Worm (Caenorhabditis elegans) whole organism, late embryonic: Measurements from ENCODE around the gene srx-62.

ENCODE experiments used
- Y22D7AL.16 ChIP-seq: sonication (generic microtip); optimal IDR thresholded peaks from 2 replicates; lab custom pipeline; 2016; ENCODE audit warnings: missing genetic modification characterization, missing compliant biosample characterization
- ama-1 ChIP-seq: fragments of 150-350 bp; optimal IDR thresholded peaks from 2 replicates; lab custom pipeline; 2014
- ceh-31 ChIP-seq: sonication (generic microtip); optimal IDR thresholded peaks from 2 replicates; lab custom pipeline; 2016; ENCODE audit warnings: missing genetic modification characterization, missing compliant biosample characterization
- elt-2 ChIP-seq: sonication (generic microtip); optimal IDR thresholded peaks from 2 replicates; lab custom pipeline; 2016; ENCODE audit warnings: missing genetic modification reagents, missing genetic modification characterization, missing compliant biosample characterization
- elt-4 ChIP-seq: sonication (generic microtip); optimal IDR thresholded peaks from 2 replicates; lab custom pipeline; 2016; ENCODE audit warnings: missing genetic modification characterization, missing compliant biosample characterization
- gmeb-2 ChIP-seq: sonication (generic microtip); optimal IDR thresholded peaks from 2 replicates; lab custom pipeline; 2016; ENCODE audit warnings: missing genetic modification characterization, inconsistent platforms, missing compliant biosample characterization
- nhr-11 ChIP-seq: fragments of 150-350 bp; optimal IDR thresholded peaks from 2 replicates; lab custom pipeline; 2014; ENCODE audit warnings: missing biosample characterization, missing genetic modification characterization
- pqm-1 ChIP-seq: sonication (generic microtip); optimal IDR thresholded peaks from 2 replicates; lab custom pipeline; 2016; ENCODE audit warnings: missing genetic modification characterization, missing compliant biosample characterization
- sox-2 ChIP-seq: fragments of 200-800 bp; sonication (Bioruptor generic); IDR thresholded peaks from 2 replicates; pipeline ENCODE4 v1.3.6; 2022; ENCODE audit warnings: missing genetic modification reagents, missing genetic modification characterization, missing compliant biosample characterization
- syd-9 ChIP-seq: sonication (generic microtip); optimal IDR thresholded peaks from 2 replicates; lab custom pipeline; 2016; ENCODE audit warnings: mild to moderate bottlenecking, missing genetic modification characterization, moderate library complexity, missing compliant biosample characterization

- no peak for TF ChIP-seq ama-1 (lab: Kevin White, UChicago)
- TF ChIP-seq nhr-11 (tag; lab: Kevin White, UChicago) = no peak
- TF ChIP-seq pqm-1 (tag; lab: Kevin White, UChicago) = no peak
- no peak for TF ChIP-seq syd-9 (tag; lab: Kevin White, UChicago)
- TF ChIP-seq elt-4 (tag; lab: Kevin White, UChicago) = no peak
- TF ChIP-seq gmeb-2 (tag; lab: Kevin White, UChicago) = no peak
- no peak for TF ChIP-seq Y22D7AL.16 (tag; lab: Kevin White, UChicago)
- peak; percentile 61 for TF ChIP-seq elt-2
- TF ChIP-seq sox-2 = no peak
- no peak for TF ChIP-seq ceh-31 (tag; lab: Kevin White, UChicago)
Measured at ce11 chrV:3979819-3980218, 15.9 kb downstream of the srx-62 start, which contains the start of gene nlp-31.
